Worm (Caenorhabditis elegans) whole organism, L3 larva: ENCODE data around the gene tmem-131.
A peak's percentile ranks its signal among the peaks of the same experiment; 100 is the strongest.

Source experiments
- R02D3.7 ChIP-seq: fragments of 150-350 bp; optimal IDR thresholded peaks from 2 replicates; lab custom pipeline; 2014; ENCODE audit warnings: missing biosample characterization, missing genetic modification characterization
- ZK546.5 ChIP-seq: sonication (generic microtip); optimal IDR thresholded peaks from 2 replicates; lab custom pipeline; 2017; ENCODE audit warnings: missing biosample characterization, missing genetic modification characterization
- ama-1 ChIP-seq: fragments of 150-350 bp; optimal IDR thresholded peaks from 2 replicates; lab custom pipeline; 2018
- ceh-16 ChIP-seq: sonication (generic microtip); optimal IDR thresholded peaks from 2 replicates; lab custom pipeline; 2017; ENCODE audit warnings: missing biosample characterization, missing genetic modification characterization
- jun-1 ChIP-seq: fragments of 150-350 bp; optimal IDR thresholded peaks from 2 replicates; lab custom pipeline; 2014; ENCODE audit warnings: missing biosample characterization, missing genetic modification reagents, missing genetic modification characterization
- lin-39 ChIP-seq: fragments of 150-350 bp; optimal IDR thresholded peaks from 2 replicates; lab custom pipeline; 2018; ENCODE audit warnings: missing biosample characterization, missing genetic modification reagents, missing genetic modification characterization
- nfya-1 ChIP-seq: sonication (generic microtip); optimal IDR thresholded peaks from 2 replicates; lab custom pipeline; 2017; ENCODE audit warnings: missing genetic modification characterization, mild to moderate bottlenecking, missing compliant biosample characterization, antibody characterized with exemption, moderate library complexity; ENCODE audit not compliant: insufficient read depth
- nhr-23 ChIP-seq: fragments of 150-350 bp; optimal IDR thresholded peaks from 2 replicates; lab custom pipeline; 2014; ENCODE audit warnings: missing biosample characterization, missing genetic modification reagents, missing genetic modification characterization
- nhr-25 ChIP-seq: sonication (generic microtip); optimal IDR thresholded peaks from 2 replicates; lab custom pipeline; 2017; ENCODE audit warnings: missing biosample characterization, missing genetic modification characterization
- pha-4 ChIP-seq: fragments of 150-350 bp; optimal IDR thresholded peaks from 2 replicates; lab custom pipeline; 2014; ENCODE audit warnings: missing biosample characterization, missing genetic modification reagents, missing genetic modification characterization
- pqm-1 ChIP-seq: fragments of 150-350 bp; optimal IDR thresholded peaks from 2 replicates; lab custom pipeline; 2017; ENCODE audit warnings: missing biosample characterization, missing genetic modification characterization, inconsistent platforms
- snpc-4 ChIP-seq: fragments of 150-350 bp; optimal IDR thresholded peaks from 2 replicates; lab custom pipeline; 2014; ENCODE audit warnings: missing biosample characterization, missing genetic modification characterization

DNA sequence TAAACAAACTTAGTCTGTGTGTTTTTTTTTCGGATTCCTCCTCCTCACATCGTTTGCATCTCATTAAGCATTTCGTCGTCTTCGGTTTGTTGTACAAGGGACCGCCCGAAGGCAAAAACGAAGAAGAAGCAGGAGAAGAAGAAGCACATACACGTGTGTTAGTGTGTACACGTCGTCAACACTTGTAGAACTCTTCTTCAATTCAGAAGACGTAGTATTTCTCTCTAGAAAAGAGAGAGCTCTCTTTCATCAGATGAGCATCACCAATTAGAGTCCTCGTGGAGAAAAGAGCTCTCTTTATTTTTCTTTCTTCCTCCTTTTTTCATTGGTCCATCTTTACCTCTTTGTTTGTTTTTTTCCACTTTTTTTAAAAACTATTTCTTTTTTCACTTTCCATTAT, 29.8 kb downstream of the tmem-131 start:
- TF ChIP-seq jun-1 (tag; lab: Kevin White, UChicago) (no peak), pqm-1 (tag; lab: Kevin White, UChicago) (no peak), ama-1 (lab: Kevin White, UChicago) (no peak), ceh-16 (tag; lab: Kevin White, UChicago) (no peak), nhr-23 (no peak), snpc-4 (tag; lab: Kevin White, UChicago) (no peak), lin-39 (no peak), nhr-25 (tag; lab: Kevin White, UChicago) (no peak), pha-4 (tag; lab: Kevin White, UChicago) (no peak), R02D3.7 (no peak), nfya-1 (tag; lab: Kevin White, UChicago) (peak; percentile 12), ZK546.5 (tag; lab: Kevin White, UChicago) (no peak)
